Fruit fly (Drosophila melanogaster): ENCODE results near the gene CG5653.

CG5653 gene

dm6 chr3L:8985848-8986320 lies 19.7 kb upstream of the CG5653 start, which contains the start of gene Galk (continued):
- TF ChIP-seq Eip74EF (GFP tag; optimal IDR thresholded peaks at IDR 0.05): peak in 1 of 2 experiments; percentile 21
- no peak for TF ChIP-seq CG4360 (GFP tag; IDR thresholded peaks at IDR 0.05)
- TF ChIP-seq CG18764 (GFP tag; optimal IDR thresholded peaks at IDR 0.05): no peak
- peak; percentile 36 for TF ChIP-seq pho (GFP tag; optimal IDR thresholded peaks at IDR 0.05)
- no peak for TF ChIP-seq CG11723 (GFP tag; optimal IDR thresholded peaks at IDR 0.05)
- peak; percentile 11 for TF ChIP-seq CG10274 (GFP tag; optimal IDR thresholded peaks at IDR 0.05)
- TF ChIP-seq CG8290 (GFP tag; optimal IDR thresholded peaks at IDR 0.05): no peak
- peak in 1 of 2 experiments; percentile 93 for TF ChIP-seq CG8290 (tag; optimal IDR thresholded peaks at IDR 0.05)
- TF ChIP-seq Elba2 (GFP tag; optimal IDR thresholded peaks at IDR 0.05): no peak
- TF ChIP-seq Ada2b (GFP tag; IDR thresholded peaks at IDR 0.05): peak; percentile 67
- TF ChIP-seq YL-1 (GFP tag; optimal IDR thresholded peaks at IDR 0.05): no peak
- peak; percentile 42 for TF ChIP-seq CG8281 (tag; optimal IDR thresholded peaks at IDR 0.05)
- TF ChIP-seq CG8924 (tag; optimal IDR thresholded peaks at IDR 0.05): peak; percentile 42
- TF ChIP-seq Hsf (GFP tag; optimal IDR thresholded peaks at IDR 0.05): peak; percentile 10
- TF ChIP-seq luna (GFP tag; optimal IDR thresholded peaks at IDR 0.05): peak; percentile 24
- TF ChIP-seq CG7372 (GFP tag; IDR thresholded peaks at IDR 0.05): peak; percentile 54
- TF ChIP-seq CG5245 (GFP tag; optimal IDR thresholded peaks at IDR 0.05): no peak
- no peak for TF ChIP-seq CG34224 (GFP tag; IDR thresholded peaks at IDR 0.05; ENCODE audit: partially characterized antibody)
- peak; percentile 87 for TF ChIP-seq CG2120 (GFP tag; optimal IDR thresholded peaks at IDR 0.05)
- TF ChIP-seq CG6854 (GFP tag; optimal IDR thresholded peaks at IDR 0.05): peak; percentile 51
- TF ChIP-seq CG12219 (GFP tag; optimal IDR thresholded peaks at IDR 0.05): peak; percentile 62
- TF ChIP-seq Jarid2 (GFP tag; optimal IDR thresholded peaks at IDR 0.05): peak; percentile 56
- TF ChIP-seq CG2199 (GFP tag; IDR thresholded peaks at IDR 0.05): peak; percentile 34; the same call in 1 of the 3 replicates
- peak; percentile 14; the same call in 1 of the 2 replicates for TF ChIP-seq Rx (GFP tag; IDR thresholded peaks at IDR 0.05)
- peak; percentile 39 for TF ChIP-seq CG4820 (GFP tag; optimal IDR thresholded peaks at IDR 0.05)
- TF ChIP-seq dm (GFP tag; optimal IDR thresholded peaks at IDR 0.05): no peak
- TF ChIP-seq Dip3 (GFP tag; optimal IDR thresholded peaks at IDR 0.05): peak; percentile 43
- no peak for TF ChIP-seq peb (GFP tag; IDR thresholded peaks at IDR 0.05)
- peak; percentile 46; the same call in 1 of the 2 replicates for TF ChIP-seq CG11085 (GFP tag; IDR thresholded peaks at IDR 0.05)
- TF ChIP-seq Kr (GFP tag; optimal IDR thresholded peaks at IDR 0.05): no peak
- no peak for TF ChIP-seq CG3726 (GFP tag; IDR thresholded peaks at IDR 0.05)
- no peak for TF ChIP-seq CG10565 (GFP tag; optimal IDR thresholded peaks at IDR 0.05)
- TF ChIP-seq crp (GFP tag; optimal IDR thresholded peaks at IDR 0.05): no peak
- TF ChIP-seq CG1602 (GFP tag; optimal IDR thresholded peaks at IDR 0.05): peak; percentile 4
- TF ChIP-seq CG4404 (GFP tag; IDR thresholded peaks at IDR 0.05): no peak
- peak; percentile 19 for TF ChIP-seq maf-S (GFP tag; optimal IDR thresholded peaks at IDR 0.05)
- peak; percentile 7 for TF ChIP-seq CG6683 (GFP tag; optimal IDR thresholded peaks at IDR 0.05)
- peak; percentile 24 for TF ChIP-seq CG7786 (GFP tag; optimal IDR thresholded peaks at IDR 0.05)
- TF ChIP-seq CG17912 (GFP tag; optimal IDR thresholded peaks at IDR 0.05): peak; percentile 71
- TF ChIP-seq cg (GFP tag; optimal IDR thresholded peaks at IDR 0.05): no peak
- TF ChIP-seq CoRest (tag; optimal IDR thresholded peaks at IDR 0.05): no peak
- no peak for TF ChIP-seq D19A (tag; optimal IDR thresholded peaks at IDR 0.05)
- no peak for TF ChIP-seq tll (GFP tag; optimal IDR thresholded peaks at IDR 0.05)
- peak; percentile 50; the same call in 1 of the 2 replicates for TF ChIP-seq CG5953 (GFP tag; IDR thresholded peaks at IDR 0.05)
- TF ChIP-seq CG9876 (GFP tag; optimal IDR thresholded peaks at IDR 0.05): peak; percentile 23
- no peak for TF ChIP-seq TFAM (GFP tag; optimal IDR thresholded peaks at IDR 0.05)
- peak; percentile 27 for TF ChIP-seq CG8944 (GFP tag; optimal IDR thresholded peaks at IDR 0.05)
- TF ChIP-seq Optix (GFP tag; IDR thresholded peaks at IDR 0.05): peak; percentile 49; the same call in 1 of the 3 replicates
- TF ChIP-seq Hey (tag; optimal IDR thresholded peaks at IDR 0.05): peak; percentile 11
- TF ChIP-seq al (GFP tag; IDR thresholded peaks at IDR 0.05): peak; percentile 70
- peak; percentile 71 for TF ChIP-seq E2f1 (GFP tag; IDR thresholded peaks at IDR 0.05)
